Worm (Caenorhabditis elegans) whole organism, mixed stage, embryonic: ENCODE data around the gene nhr-252.

Source experiments
- ces-1 ChIP-seq: fragments of 150-350 bp; optimal IDR thresholded peaks from 2 replicates; lab custom pipeline; 2014; ENCODE audit warnings: missing biosample characterization, missing genetic modification reagents, missing genetic modification characterization
- cnd-1 ChIP-seq: fragments of 200-800 bp; sonication (Bioruptor generic); optimal IDR thresholded peaks from 2 replicates; lab custom pipeline; 2018; ENCODE audit warnings: mild to moderate bottlenecking, missing genetic modification characterization, missing compliant biosample characterization
- elt-3 ChIP-seq: fragments of 150-350 bp; optimal IDR thresholded peaks from 2 replicates; lab custom pipeline; 2014; ENCODE audit warnings: missing biosample characterization, missing genetic modification characterization
- pha-4 ChIP-seq: fragments of 150-350 bp; optimal IDR thresholded peaks from 2 replicates; lab custom pipeline; 2018; ENCODE audit warnings: missing biosample characterization, missing genetic modification reagents, missing genetic modification characterization
- snpc-4 ChIP-seq: fragments of 150-350 bp; optimal IDR thresholded peaks from 2 replicates; lab custom pipeline; 2014; ENCODE audit warnings: missing biosample characterization, missing genetic modification characterization
- ztf-11 ChIP-seq: fragments of 150-350 bp; optimal IDR thresholded peaks from 2 replicates; lab custom pipeline; 2014; ENCODE audit warnings: missing biosample characterization, missing genetic modification characterization

DNA sequence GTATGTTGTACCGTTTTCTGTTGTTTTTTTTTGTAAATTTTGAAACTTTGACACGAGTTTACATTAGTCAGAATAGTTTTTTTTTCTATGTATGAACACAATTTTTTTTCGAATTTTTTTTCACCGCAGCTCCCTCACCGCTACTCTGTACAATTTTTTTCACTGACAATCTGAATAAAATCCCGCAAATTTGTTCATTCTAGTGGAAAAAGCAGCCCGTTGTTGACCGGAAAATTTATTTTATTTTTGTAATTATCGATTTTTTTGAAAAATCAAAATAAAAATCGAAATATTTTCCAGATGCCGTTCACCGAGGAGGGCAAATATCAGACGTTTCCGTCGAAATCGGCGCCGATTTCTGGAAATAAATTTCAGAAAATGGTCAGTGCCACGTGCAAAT, 45.0 kb upstream of the nhr-252 start, which contains the start of gene T22H9.1:
- TF ChIP-seq cnd-1 (tag; lab: Kevin White, UChicago): no peak
- TF ChIP-seq snpc-4 (tag; lab: Kevin White, UChicago): no peak
- TF ChIP-seq ztf-11: no peak
- no peak for TF ChIP-seq pha-4 (tag; lab: Kevin White, UChicago)
- TF ChIP-seq ces-1 (GFP tag; lab: Kevin White, UChicago): no peak
- no peak for TF ChIP-seq elt-3 (tag; lab: Kevin White, UChicago)
